Worm (Caenorhabditis elegans): ENCODE measurements around the gene C07G3.10.

C07G3.10 gene

ce11 chrV:3502038-3502437 lies at the start of gene C07G3.10, which contains the start of gene C07G3.8:
TSS of gene C07G3.10 (plus strand) at chrV:3502307.
TSS of gene C07G3.8 (minus strand) at chrV:3502138.
- TF ChIP-seq C34F6.9 (tag; optimal IDR thresholded peaks at IDR 0.05), result no peak
- TF ChIP-seq elt-1 (tag; optimal IDR thresholded peaks at IDR 0.05), result no peak
- no peak for TF ChIP-seq nhr-23 (tag; optimal IDR thresholded peaks at IDR 0.05)
- no peak for TF ChIP-seq nhr-10 (tag; optimal IDR thresholded peaks at IDR 0.05)
- TF ChIP-seq sem-4 (tag; optimal IDR thresholded peaks at IDR 0.05), result no peak
- no peak for TF ChIP-seq nhr-77 (tag; optimal IDR thresholded peaks at IDR 0.05)
- TF ChIP-seq fos-1 (tag; optimal IDR thresholded peaks at IDR 0.05), result no peak
- TF ChIP-seq unc-62 (GFP tag; optimal IDR thresholded peaks at IDR 0.05), result no peak
- TF ChIP-seq ztf-4 (tag; optimal IDR thresholded peaks at IDR 0.05), result no peak
- TF ChIP-seq ztf-11 (tag; optimal IDR thresholded peaks at IDR 0.05), result no peak
- TF ChIP-seq ceh-16 (tag; optimal IDR thresholded peaks at IDR 0.05), result no peak
- TF ChIP-seq elt-3 (tag; optimal IDR thresholded peaks at IDR 0.05), result no peak
- no peak for TF ChIP-seq lin-13 (GFP tag; optimal IDR thresholded peaks at IDR 0.05)

- TF ChIP-seq nhr-6 (tag; optimal IDR thresholded peaks at IDR 0.05) (no peak), snpc-4 (tag; optimal IDR thresholded peaks at IDR 0.05) (no peak)
Observed at ce11 chrV:3452489-3452888, 49.6 kb upstream of the C07G3.10 start.

ce11 chrV:3454620-3455019 lies 47.5 kb upstream of the C07G3.10 start:
- TF ChIP-seq egl-27 (tag; optimal IDR thresholded peaks at IDR 0.05), result no peak

ce11 chrV:3455135-3455747 lies 46.9 kb upstream of the C07G3.10 start:
- TF ChIP-seq Y55F3AM.14 (GFP tag; optimal IDR thresholded peaks at IDR 0.05) (no peak), unc-55 (GFP tag; optimal IDR thresholded peaks at IDR 0.05) (no peak), nhr-25 (tag; optimal IDR thresholded peaks at IDR 0.05) (no peak), crh-2 (tag; optimal IDR thresholded peaks at IDR 0.05) (no peak), ZK546.5 (tag; optimal IDR thresholded peaks at IDR 0.05) (no peak), nhr-21 (tag; optimal IDR thresholded peaks at IDR 0.05) (no peak)

- no peak for TF ChIP-seq unc-62 (GFP tag; optimal IDR thresholded peaks at IDR 0.05)
- no peak for TF ChIP-seq nhr-129 (tag; optimal IDR thresholded peaks at IDR 0.05)
- no peak for TF ChIP-seq skn-1 (tag; optimal IDR thresholded peaks at IDR 0.05)
- TF ChIP-seq crh-2 (tag; optimal IDR thresholded peaks at IDR 0.05), result no peak
- no peak for TF ChIP-seq nhr-6 (tag; optimal IDR thresholded peaks at IDR 0.05)
- no peak for TF ChIP-seq nhr-77 (tag; optimal IDR thresholded peaks at IDR 0.05)
- no peak for TF ChIP-seq gmeb-1 (tag; optimal IDR thresholded peaks at IDR 0.05)
- TF ChIP-seq mbf-1 (tag; optimal IDR thresholded peaks at IDR 0.05), result no peak
- TF ChIP-seq lin-13 (GFP tag; optimal IDR thresholded peaks at IDR 0.05), result no peak
- no peak for TF ChIP-seq ztf-4 (tag; optimal IDR thresholded peaks at IDR 0.05)
- TF ChIP-seq nhr-12 (tag; optimal IDR thresholded peaks at IDR 0.05), result no peak
- TF ChIP-seq nhr-10 (tag; optimal IDR thresholded peaks at IDR 0.05), result no peak
- TF ChIP-seq nhr-25 (tag; optimal IDR thresholded peaks at IDR 0.05), result no peak
- TF ChIP-seq sma-3 (GFP tag; optimal IDR thresholded peaks at IDR 0.05), result no peak
- no peak for TF ChIP-seq dmd-4 (tag; optimal IDR thresholded peaks at IDR 0.05)
- no peak for TF ChIP-seq ceh-16 (tag; optimal IDR thresholded peaks at IDR 0.05)
- no peak for TF ChIP-seq alr-1 (tag; optimal IDR thresholded peaks at IDR 0.05)
- TF ChIP-seq unc-55 (GFP tag; optimal IDR thresholded peaks at IDR 0.05), result no peak
Observed at ce11 chrV:3459919-3460318, 42.2 kb upstream of the C07G3.10 start, which contains the start of gene slc-28.2. TSS of gene slc-28.2 (plus strand) at chrV:3460219.

DNA sequence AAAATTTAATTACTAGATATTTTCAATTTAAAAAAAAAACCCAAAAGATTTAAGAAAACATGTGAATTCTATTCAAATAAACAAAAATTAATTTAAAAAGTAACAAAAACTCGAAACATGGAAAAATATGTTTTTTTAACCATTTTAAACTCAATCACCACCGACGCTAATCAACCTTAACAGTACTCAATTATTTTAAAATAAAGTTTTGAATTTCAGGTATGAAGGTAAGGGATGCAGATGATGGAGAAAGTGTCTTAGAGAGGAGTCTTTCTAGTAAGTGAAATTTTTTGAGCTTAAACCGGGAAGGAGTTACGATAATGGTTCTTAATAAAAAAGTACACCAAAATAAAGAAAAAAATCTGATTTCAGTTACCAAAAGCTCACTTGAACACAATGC lies 38.6 kb upstream of the C07G3.10 start, which contains the start of gene slc-28.1:
Gene slc-28.1, plus strand, starts transcription at position 301 of the 400 bp plus-strand sequence.
- TF ChIP-seq lin-11 (tag; optimal IDR thresholded peaks at IDR 0.05), result no peak
- no peak for TF ChIP-seq nhr-10 (tag; optimal IDR thresholded peaks at IDR 0.05)
- no peak for TF ChIP-seq mdl-1 (tag; optimal IDR thresholded peaks at IDR 0.05)
- no peak for TF ChIP-seq unc-62 (GFP tag; optimal IDR thresholded peaks at IDR 0.05)
- TF ChIP-seq nhr-23 (tag; optimal IDR thresholded peaks at IDR 0.05), result no peak
- no peak for TF ChIP-seq nhr-12 (tag; optimal IDR thresholded peaks at IDR 0.05)
- TF ChIP-seq alr-1 (tag; optimal IDR thresholded peaks at IDR 0.05), result no peak
- TF ChIP-seq Y55F3AM.14 (GFP tag; optimal IDR thresholded peaks at IDR 0.05), result no peak
- TF ChIP-seq sma-9 (GFP tag; optimal IDR thresholded peaks at IDR 0.05), result no peak
- TF ChIP-seq sma-9 (tag; optimal IDR thresholded peaks at IDR 0.05), result no peak
- TF ChIP-seq R02D3.7 (tag; optimal IDR thresholded peaks at IDR 0.05), result no peak
- TF ChIP-seq sma-3 (GFP tag; optimal IDR thresholded peaks at IDR 0.05), result no peak
- no peak for TF ChIP-seq nhr-6 (tag; optimal IDR thresholded peaks at IDR 0.05)
- TF ChIP-seq F13H6.1 (tag; optimal IDR thresholded peaks at IDR 0.05), result no peak
- TF ChIP-seq elt-1 (tag; optimal IDR thresholded peaks at IDR 0.05), result no peak
- no peak for TF ChIP-seq lsy-2 (tag; optimal IDR thresholded peaks at IDR 0.05)
- TF ChIP-seq nhr-77 (tag; optimal IDR thresholded peaks at IDR 0.05), result no peak
- no peak for TF ChIP-seq nhr-129 (tag; optimal IDR thresholded peaks at IDR 0.05)
- TF ChIP-seq crh-2 (tag; optimal IDR thresholded peaks at IDR 0.05), result no peak
- TF ChIP-seq sem-4 (tag; optimal IDR thresholded peaks at IDR 0.05), result no peak
